Worm (Caenorhabditis elegans) whole organism, L1 larva: ENCODE data around the gene slc-17.4.

ENCODE experiments used
- dpl-1 ChIP-seq, 3 experiments: fragments of 150-350 bp in 2 of 3; sonication (generic microtip) in 1 of 3; optimal IDR thresholded peaks; 2 replicates each; lab custom pipeline; 2014 to 2017; ENCODE audit warnings: missing biosample characterization in 3 of 3, missing genetic modification characterization in 3 of 3, missing genetic modification reagents in 3 of 3
- nhr-19 ChIP-seq: fragments of 200-800 bp; sonication (Bioruptor generic); conservative IDR thresholded peaks from 2 replicates; pipeline ENCODE4 v1.3.6; 2022; ENCODE audit warnings: missing genetic modification characterization, missing compliant biosample characterization

DNA sequence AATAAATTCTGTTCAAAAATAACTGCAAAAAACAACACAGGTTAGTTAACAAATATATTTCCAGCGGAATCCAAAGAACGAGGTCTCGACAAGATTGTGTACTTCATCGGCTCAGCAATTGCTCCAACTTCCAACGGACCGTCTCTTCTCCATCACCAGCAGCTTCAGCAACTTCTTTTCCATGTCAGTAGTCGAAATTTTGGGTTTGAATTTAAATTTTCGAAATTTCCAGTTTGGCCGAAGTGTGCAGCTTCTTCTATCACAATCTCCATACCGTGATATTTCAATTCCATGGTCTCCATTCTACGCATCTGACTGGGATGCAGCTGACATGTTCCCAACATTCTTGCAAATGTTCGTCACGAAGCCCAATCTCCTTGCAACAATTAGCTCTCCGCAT lies 38.1 kb downstream of the slc-17.4 start:
- TF ChIP-seq nhr-19 (GFP tag; lab: Robert Waterston, UW) (no peak), dpl-1 (GFP tag; optimal IDR thresholded peaks at IDR 0.05; lab: Kevin White, UChicago) (no peak)
